Worm (Caenorhabditis elegans) whole organism, mixed stage, embryonic: ENCODE results near the gene F42A9.3.

Experiments used
- M03D4.4 ChIP-seq: sonication (generic microtip); optimal IDR thresholded peaks from 2 replicates; lab custom pipeline; 2017; ENCODE audit warnings: mild to moderate bottlenecking, missing genetic modification characterization, missing compliant biosample characterization
- bed-3 ChIP-seq: fragments of 200-800 bp; sonication (Bioruptor generic); optimal IDR thresholded peaks from 3 replicates; lab custom pipeline; 2018; ENCODE audit warnings: mild to moderate bottlenecking, missing genetic modification characterization, moderate library complexity, missing compliant biosample characterization
- blmp-1 ChIP-seq: fragments of 150-350 bp; optimal IDR thresholded peaks from 2 replicates; lab custom pipeline; 2014; ENCODE audit warnings: missing biosample characterization, missing genetic modification characterization
- ceh-39 ChIP-seq: fragments of 150-350 bp; optimal IDR thresholded peaks from 2 replicates; lab custom pipeline; 2014; ENCODE audit warnings: missing biosample characterization, missing genetic modification characterization
- ceh-43 ChIP-seq: fragments of 200-800 bp; sonication (Bioruptor generic); optimal IDR thresholded peaks from 2 replicates; lab custom pipeline; 2018; ENCODE audit warnings: mild to moderate bottlenecking, missing genetic modification characterization, moderate library complexity, missing compliant biosample characterization
- ceh-83 ChIP-seq: fragments of 200-800 bp; sonication (Bioruptor generic); optimal IDR thresholded peaks from 2 replicates; lab custom pipeline; 2018; ENCODE audit warnings: mild to moderate bottlenecking, missing genetic modification characterization, missing compliant biosample characterization
- ces-1 ChIP-seq: fragments of 150-350 bp; optimal IDR thresholded peaks from 2 replicates; lab custom pipeline; 2014; ENCODE audit warnings: missing biosample characterization, missing genetic modification reagents, missing genetic modification characterization
- cnd-1 ChIP-seq: fragments of 200-800 bp; sonication (Bioruptor generic); optimal IDR thresholded peaks from 2 replicates; lab custom pipeline; 2018; ENCODE audit warnings: mild to moderate bottlenecking, missing genetic modification characterization, missing compliant biosample characterization
- drap-1 ChIP-seq: fragments of 200-800 bp; sonication (Bioruptor generic); optimal IDR thresholded peaks from 3 replicates; lab custom pipeline; 2018; ENCODE audit warnings: mild to moderate bottlenecking, missing genetic modification characterization, missing compliant biosample characterization
- elt-3 ChIP-seq: fragments of 150-350 bp; optimal IDR thresholded peaks from 2 replicates; lab custom pipeline; 2014; ENCODE audit warnings: missing biosample characterization, missing genetic modification characterization
- flh-1 ChIP-seq: fragments of 200-800 bp; sonication (Bioruptor generic); optimal IDR thresholded peaks from 2 replicates; lab custom pipeline; 2018; ENCODE audit warnings: mild to moderate bottlenecking, missing genetic modification characterization, moderate library complexity, missing compliant biosample characterization
- ham-2 ChIP-seq: fragments of 200-800 bp; sonication (Bioruptor generic); optimal IDR thresholded peaks from 2 replicates; lab custom pipeline; 2018; ENCODE audit warnings: mild to moderate bottlenecking, missing genetic modification characterization, missing compliant biosample characterization
- hlh-1 ChIP-seq: fragments of 150-350 bp; optimal IDR thresholded peaks from 2 replicates; lab custom pipeline; 2014; ENCODE audit warnings: missing biosample characterization, missing genetic modification reagents, missing genetic modification characterization
- lin-13 ChIP-seq: fragments of 150-350 bp; optimal IDR thresholded peaks from 2 replicates; lab custom pipeline; 2014; ENCODE audit warnings: missing biosample characterization, missing genetic modification characterization
- lin-32 ChIP-seq: fragments of 200-800 bp; sonication (Bioruptor generic); optimal IDR thresholded peaks from 2 replicates; lab custom pipeline; 2018; ENCODE audit warnings: mild to moderate bottlenecking, missing genetic modification characterization, missing compliant biosample characterization
- lsy-2 ChIP-seq: fragments of 150-350 bp; optimal IDR thresholded peaks from 2 replicates; lab custom pipeline; 2014; ENCODE audit warnings: missing biosample characterization, missing genetic modification characterization
- mab-5 ChIP-seq: fragments of 150-350 bp; optimal IDR thresholded peaks from 2 replicates; lab custom pipeline; 2014; ENCODE audit warnings: missing biosample characterization, missing genetic modification characterization
- mep-1 ChIP-seq: fragments of 150-350 bp; optimal IDR thresholded peaks from 2 replicates; lab custom pipeline; 2017; ENCODE audit warnings: missing biosample characterization, missing genetic modification reagents, missing genetic modification characterization, inconsistent platforms
- mls-2 ChIP-seq: sonication (generic microtip); optimal IDR thresholded peaks from 2 replicates; lab custom pipeline; 2016; ENCODE audit warnings: mild to moderate bottlenecking, missing genetic modification characterization, moderate library complexity, missing compliant biosample characterization
- nhr-12 ChIP-seq: fragments of 150-350 bp; optimal IDR thresholded peaks from 2 replicates; lab custom pipeline; 2014; ENCODE audit warnings: missing biosample characterization, missing genetic modification characterization
- nhr-2 ChIP-seq: fragments of 150-350 bp; optimal IDR thresholded peaks from 2 replicates; lab custom pipeline; 2014; ENCODE audit warnings: missing biosample characterization, missing genetic modification characterization
- nhr-237 ChIP-seq: fragments of 150-350 bp; optimal IDR thresholded peaks from 2 replicates; lab custom pipeline; 2014; ENCODE audit warnings: missing biosample characterization, missing genetic modification characterization
- nhr-28 ChIP-seq: fragments of 150-350 bp; optimal IDR thresholded peaks from 2 replicates; lab custom pipeline; 2014; ENCODE audit warnings: missing biosample characterization, missing genetic modification characterization
- nhr-76 ChIP-seq: sonication (generic microtip); optimal IDR thresholded peaks from 2 replicates; lab custom pipeline; 2017; ENCODE audit warnings: missing biosample characterization, missing genetic modification characterization
- pha-4 ChIP-seq: fragments of 150-350 bp; optimal IDR thresholded peaks from 2 replicates; lab custom pipeline; 2018; ENCODE audit warnings: missing biosample characterization, missing genetic modification reagents, missing genetic modification characterization
- snpc-4 ChIP-seq: fragments of 150-350 bp; optimal IDR thresholded peaks from 2 replicates; lab custom pipeline; 2014; ENCODE audit warnings: missing biosample characterization, missing genetic modification characterization
- sptf-1 ChIP-seq: sonication (generic microtip); optimal IDR thresholded peaks from 2 replicates; lab custom pipeline; 2017; ENCODE audit warnings: mild to moderate bottlenecking, missing genetic modification characterization, moderate library complexity, missing compliant biosample characterization
- tbx-8 ChIP-seq: fragments of 200-800 bp; sonication (Bioruptor generic); optimal IDR thresholded peaks from 2 replicates; lab custom pipeline; 2018; ENCODE audit warnings: mild to moderate bottlenecking, missing genetic modification characterization, moderate library complexity, missing compliant biosample characterization
- unc-120 ChIP-seq: sonication (generic microtip); optimal IDR thresholded peaks from 2 replicates; lab custom pipeline; 2017; ENCODE audit warnings: missing genetic modification characterization, missing compliant biosample characterization; ENCODE audit not compliant: poor library complexity, severe bottlenecking
- unc-39 ChIP-seq: fragments of 150-350 bp; optimal IDR thresholded peaks from 2 replicates; lab custom pipeline; 2014; ENCODE audit warnings: missing biosample characterization, missing genetic modification characterization
- unc-62 ChIP-seq: fragments of 150-350 bp; optimal IDR thresholded peaks from 2 replicates; lab custom pipeline; 2014; ENCODE audit warnings: missing biosample characterization, missing genetic modification reagents, missing genetic modification characterization
- zip-8 ChIP-seq: fragments of 150-350 bp; optimal IDR thresholded peaks from 2 replicates; lab custom pipeline; 2014; ENCODE audit warnings: missing biosample characterization, missing genetic modification characterization
- ztf-11 ChIP-seq: fragments of 150-350 bp; optimal IDR thresholded peaks from 2 replicates; lab custom pipeline; 2014; ENCODE audit warnings: missing biosample characterization, missing genetic modification characterization

Gene F42A9.3

ce11 chrIV:8587605-8588004 is 29.5 kb upstream of the F42A9.3 start:
- TF ChIP-seq bed-3 (GFP tag; lab: Kevin White, UChicago) (no peak), lsy-2 (tag; lab: Kevin White, UChicago) (no peak), tbx-8 (GFP tag; lab: Kevin White, UChicago) (no peak), elt-3 (tag; lab: Kevin White, UChicago) (no peak), unc-62 (no peak), hlh-1 (tag; lab: Kevin White, UChicago) (no peak), unc-39 (no peak), zip-8 (tag; lab: Kevin White, UChicago) (no peak)

DNA sequence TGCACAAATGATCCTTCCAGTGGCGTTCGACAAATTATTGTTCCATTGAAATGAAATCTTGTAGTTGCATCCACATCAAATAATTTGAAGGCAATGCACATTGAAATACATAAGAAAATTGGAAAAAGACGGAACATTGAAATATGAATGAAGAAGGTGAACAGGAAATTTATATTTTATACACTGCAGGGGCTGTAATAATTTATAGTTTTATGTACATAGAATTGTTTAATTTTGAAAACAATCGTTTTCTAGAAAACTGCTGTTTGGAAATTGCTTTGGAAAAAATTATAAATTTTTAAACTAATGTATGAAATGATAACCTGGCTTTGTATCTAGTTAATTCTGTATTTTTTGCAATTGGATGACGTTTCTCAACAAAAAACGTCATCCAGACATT is 21.7 kb upstream of the F42A9.3 start, which contains the start of gene Y59H11AR.3:
TSS of gene Y59H11AR.3 (minus strand) at position 101 of the 400 bp plus-strand sequence.
- TF ChIP-seq unc-39 (no peak), nhr-237 (tag; lab: Kevin White, UChicago) (no peak), pha-4 (tag; lab: Kevin White, UChicago) (no peak), nhr-12 (tag; lab: Kevin White, UChicago) (no peak), sptf-1 (tag; lab: Kevin White, UChicago) (no peak), ces-1 (GFP tag; lab: Kevin White, UChicago) (no peak), nhr-2 (tag; lab: Kevin White, UChicago) (no peak), M03D4.4 (tag; lab: Kevin White, UChicago) (no peak), mep-1 (tag; lab: Kevin White, UChicago) (no peak), unc-120 (tag; lab: Kevin White, UChicago) (no peak), blmp-1 (tag; lab: Kevin White, UChicago) (no peak), lin-32 (GFP tag; lab: Kevin White, UChicago) (no peak), nhr-28 (no peak), ztf-11 (tag; lab: Kevin White, UChicago) (no peak), lsy-2 (tag; lab: Kevin White, UChicago) (no peak), flh-1 (no peak), mab-5 (tag; lab: Kevin White, UChicago) (no peak), bed-3 (GFP tag; lab: Kevin White, UChicago) (no peak), zip-8 (tag; lab: Kevin White, UChicago) (no peak)
- TF ChIP-seq, all 35 proteins: peak for 0

DNA sequence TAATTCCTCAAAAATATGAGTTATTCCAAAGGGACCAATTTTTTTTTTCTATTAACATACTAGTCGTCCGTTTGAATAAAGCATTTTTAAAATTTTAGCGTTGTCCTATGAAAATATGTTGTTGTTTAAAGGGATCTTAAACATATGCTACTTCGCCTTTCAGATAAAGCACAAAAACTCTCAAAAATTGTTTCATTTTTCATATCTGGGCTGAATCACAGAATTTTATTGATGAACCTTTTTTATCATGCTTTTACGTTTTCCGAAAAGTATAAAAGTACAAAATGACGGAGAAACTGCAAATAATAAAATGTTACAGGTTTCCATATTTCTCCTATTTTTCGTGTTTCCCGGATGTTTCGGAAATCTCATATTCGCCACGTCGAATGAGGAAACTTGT is 21.3 kb upstream of the F42A9.3 start, which contains the start of gene clec-181:
TSS of gene clec-181 (plus strand) at position 301 of the 400 bp plus-strand sequence.
- TF ChIP-seq bed-3 (GFP tag; lab: Kevin White, UChicago) = no peak
- TF ChIP-seq flh-1 = no peak
- no peak for TF ChIP-seq ceh-39
- TF ChIP-seq snpc-4 (tag; lab: Kevin White, UChicago) = no peak

ce11 chrIV:8597504-8597903 is 19.6 kb upstream of the F42A9.3 start:
- TF ChIP-seq sptf-1 (tag; lab: Kevin White, UChicago) (no peak), ces-1 (GFP tag; lab: Kevin White, UChicago) (peak; percentile 59), cnd-1 (tag; lab: Kevin White, UChicago) (no peak), lin-13 (tag; lab: Kevin White, UChicago) (no peak), nhr-237 (tag; lab: Kevin White, UChicago) (peak; percentile 3), unc-62 (no peak), pha-4 (tag; lab: Kevin White, UChicago) (no peak), flh-1 (no peak), nhr-2 (tag; lab: Kevin White, UChicago) (peak; percentile 3), ztf-11 (tag; lab: Kevin White, UChicago) (no peak), ceh-83 (GFP tag; lab: Kevin White, UChicago) (no peak), unc-120 (tag; lab: Kevin White, UChicago) (peak; percentile 49), bed-3 (GFP tag; lab: Kevin White, UChicago) (no peak), drap-1 (GFP tag; lab: Kevin White, UChicago) (no peak), lin-32 (GFP tag; lab: Kevin White, UChicago) (no peak), unc-39 (no peak), mls-2 (tag; lab: Kevin White, UChicago) (no peak)

ce11 chrIV:8600712-8601330 is 16.2 kb upstream of the F42A9.3 start, which contains the start of gene Y59H11AR.4:
Y59H11AR.4 (minus strand) TSS chrIV:8600762.
- no peak for TF ChIP-seq nhr-2 (tag; lab: Kevin White, UChicago)
- no peak for TF ChIP-seq ceh-83 (GFP tag; lab: Kevin White, UChicago)
- no peak for TF ChIP-seq bed-3 (GFP tag; lab: Kevin White, UChicago)
- no peak for TF ChIP-seq ces-1 (GFP tag; lab: Kevin White, UChicago)
- no peak for TF ChIP-seq tbx-8 (GFP tag; lab: Kevin White, UChicago)
- no peak for TF ChIP-seq mab-5 (tag; lab: Kevin White, UChicago)
- TF ChIP-seq ceh-43 (GFP tag; lab: Kevin White, UChicago) = no peak
- no peak for TF ChIP-seq unc-62
- no peak for TF ChIP-seq sptf-1 (tag; lab: Kevin White, UChicago)
- no peak for TF ChIP-seq drap-1 (GFP tag; lab: Kevin White, UChicago)
- TF ChIP-seq cnd-1 (tag; lab: Kevin White, UChicago) = no peak
- no peak for TF ChIP-seq nhr-76
- TF ChIP-seq ham-2 (GFP tag; lab: Kevin White, UChicago) = no peak
- no peak for TF ChIP-seq unc-39
- TF ChIP-seq nhr-28 = no peak
- TF ChIP-seq mep-1 (tag; lab: Kevin White, UChicago) = no peak
